Fruit fly (Drosophila melanogaster) whole organism: ENCODE results near the gene Hrb27C.

Experiments
- CG8478 ChIP-seq: fragments of >200 bp; optimal IDR thresholded peaks from 2 replicates; lab custom pipeline; 2018; ENCODE audit warnings: inconsistent platforms
- Dll ChIP-seq: fragments of >200 bp; optimal IDR thresholded peaks from 2 replicates; lab custom pipeline; 2017
- EcR ChIP-seq, 2 experiments: fragments of >200 bp; optimal IDR thresholded peaks; 2 replicates each; lab custom pipeline; 2017; ENCODE audit warnings: missing biosample characterization in 2 of 2, missing genetic modification characterization in 2 of 2, missing genetic modification reagents in 2 of 2
- pan ChIP-seq: fragments of >200 bp; optimal IDR thresholded peaks from 2 replicates; lab custom pipeline; 2017
- psq ChIP-seq: fragments of >200 bp; optimal IDR thresholded peaks from 2 replicates; lab custom pipeline; 2017
- usp ChIP-seq: fragments of >200 bp; optimal IDR thresholded peaks from 2 replicates; lab custom pipeline; 2017; ENCODE audit warnings: missing biosample characterization, missing genetic modification characterization, mixed read lengths

Hrb27C gene

DNA sequence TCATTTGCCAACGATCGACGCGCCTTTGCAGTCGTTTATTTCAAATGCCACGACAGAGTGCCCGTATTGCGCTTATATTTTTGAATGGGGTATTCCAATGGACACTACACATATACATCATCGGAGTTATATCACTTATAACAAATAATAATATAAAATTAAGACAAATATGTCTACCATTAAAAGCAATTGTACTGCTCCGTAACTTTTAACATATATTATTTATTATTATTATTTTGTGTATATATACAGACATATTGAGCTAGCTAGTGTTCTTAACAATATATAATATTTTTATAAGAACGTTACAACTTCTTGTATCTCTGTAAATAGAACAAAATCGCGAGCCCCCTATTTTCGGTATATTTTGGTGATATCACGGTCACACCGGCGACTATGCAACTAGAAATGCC lies 43.5 kb downstream of the Hrb27C start, which contains the start of the genes sip2 and Coprox:
TSS of gene sip2 (minus strand) at position 53 of the 413 bp plus-strand sequence.
TSS of gene Coprox (plus strand) at position 400 of the 413 bp plus-strand sequence.
- no peak for TF ChIP-seq EcR (GFP tag; optimal IDR thresholded peaks at IDR 0.05; lab: Kevin White, UChicago)
- TF ChIP-seq psq (lab: Kevin White, UChicago) = no peak
- TF ChIP-seq Dll (lab: Kevin White, UChicago) = no peak
- TF ChIP-seq CG8478 (lab: Kevin White, UChicago) = no peak
- no peak for TF ChIP-seq pan (lab: Kevin White, UChicago)
- no peak for TF ChIP-seq usp

DNA sequence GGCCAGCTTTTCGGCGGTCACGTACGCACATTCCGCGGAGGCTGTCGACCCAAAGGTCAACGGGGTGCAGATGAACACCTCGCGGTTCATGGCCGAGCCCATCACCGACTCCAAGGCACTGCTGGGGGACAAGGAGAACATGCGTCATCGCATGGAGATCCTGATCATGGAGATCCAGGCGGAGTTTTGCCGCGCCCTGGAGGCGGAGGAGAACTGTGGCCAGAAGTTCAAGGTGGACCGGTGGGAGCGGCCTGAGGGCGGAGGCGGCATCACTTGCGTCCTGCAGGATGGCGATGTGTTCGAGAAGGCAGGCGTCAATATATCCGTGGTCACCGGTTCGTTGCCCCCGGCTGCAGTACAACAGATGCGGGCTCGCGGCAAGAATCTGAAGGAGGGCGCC lies 44.1 kb downstream of the Hrb27C start:
- TF ChIP-seq pan (lab: Kevin White, UChicago) (no peak), psq (lab: Kevin White, UChicago) (no peak), CG8478 (lab: Kevin White, UChicago) (no peak), Dll (lab: Kevin White, UChicago) (no peak), EcR (GFP tag; optimal IDR thresholded peaks at IDR 0.05; lab: Kevin White, UChicago) (no peak), usp (no peak)

DNA sequence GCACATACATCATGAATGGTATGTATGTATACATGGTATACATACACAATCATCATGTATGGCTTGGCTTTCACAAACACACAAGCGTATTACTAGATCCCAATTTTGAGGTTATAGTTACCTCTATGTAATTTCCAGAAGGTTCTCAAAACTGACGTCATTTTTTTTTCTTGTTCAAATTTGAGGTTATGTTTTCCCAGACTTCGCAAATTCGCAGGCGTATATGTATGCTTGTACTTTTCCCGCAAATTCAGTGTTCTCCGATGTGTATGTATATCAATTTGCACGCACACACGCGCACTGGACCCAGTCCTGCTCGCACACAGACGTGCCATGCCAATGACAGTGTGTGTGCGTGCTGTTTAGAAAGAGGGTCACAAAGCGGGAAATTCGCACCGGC lies 45.8 kb downstream of the Hrb27C start:
- TF ChIP-seq Dll (lab: Kevin White, UChicago) (no peak), psq (lab: Kevin White, UChicago) (no peak), pan (lab: Kevin White, UChicago) (no peak), usp (no peak), EcR (GFP tag; optimal IDR thresholded peaks at IDR 0.05; lab: Kevin White, UChicago) (no peak), CG8478 (lab: Kevin White, UChicago) (no peak)

DNA sequence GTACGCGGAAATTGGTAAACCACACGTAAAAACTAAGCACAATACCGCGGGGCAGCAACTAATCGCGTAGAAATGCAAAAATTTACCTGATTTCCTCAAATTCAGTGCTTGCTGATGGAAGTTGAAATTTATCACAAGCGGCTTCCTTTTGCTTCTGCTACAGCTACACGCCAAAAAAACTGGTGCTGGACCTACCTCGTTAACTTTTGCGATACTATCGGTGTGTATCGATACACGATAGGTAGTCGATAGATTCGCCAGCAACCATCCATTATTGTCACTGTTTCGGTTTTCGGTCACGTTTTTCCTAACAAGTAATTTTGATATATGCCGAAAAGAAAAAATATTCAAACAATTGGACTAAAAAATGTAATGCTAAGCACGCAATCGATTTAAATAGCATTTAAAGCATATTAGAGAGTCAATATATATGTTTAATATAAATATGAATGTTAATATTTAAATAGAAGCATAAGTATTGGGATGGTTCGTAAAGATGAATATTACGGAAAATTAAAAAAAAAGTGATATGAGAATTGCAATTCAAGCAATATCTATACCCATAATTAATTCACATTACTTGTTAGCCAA lies 47.0 kb downstream of the Hrb27C start, which contains the start of gene Sumo:
TSS of gene Sumo (minus strand) at position 223 of the 591 bp plus-strand sequence.
- TF ChIP-seq pan (lab: Kevin White, UChicago) = no peak
- no peak for TF ChIP-seq psq (lab: Kevin White, UChicago)
- TF ChIP-seq EcR (GFP tag; optimal IDR thresholded peaks at IDR 0.05; lab: Kevin White, UChicago) = no peak
- no peak for TF ChIP-seq Dll (lab: Kevin White, UChicago)
- TF ChIP-seq usp = no peak
- no peak for TF ChIP-seq CG8478 (lab: Kevin White, UChicago)

DNA sequence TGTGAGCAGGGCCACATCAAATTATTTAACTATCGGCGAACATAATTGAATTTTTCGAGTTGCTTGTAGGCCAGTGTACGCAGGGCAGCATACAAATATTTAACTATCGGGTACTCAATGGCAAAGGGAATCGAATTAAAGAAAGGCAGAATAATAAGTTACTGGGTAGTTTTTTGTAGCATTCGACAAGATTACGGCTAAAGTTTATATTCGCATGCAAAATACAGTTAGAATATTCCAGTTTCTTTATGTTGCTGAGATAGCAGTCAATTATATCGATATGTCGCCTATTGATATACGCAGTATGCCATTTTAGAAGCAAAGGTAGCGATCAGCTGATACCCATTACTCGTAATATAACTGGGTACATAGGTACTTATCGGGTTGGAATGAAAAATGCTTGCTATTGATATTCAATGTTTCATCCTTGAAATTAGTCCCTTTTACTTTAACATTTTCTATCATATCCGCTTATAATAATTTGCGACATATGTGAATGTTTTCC lies 47.6 kb downstream of the Hrb27C start:
- TF ChIP-seq pan (lab: Kevin White, UChicago) (peak; percentile 89), psq (lab: Kevin White, UChicago) (no peak), CG8478 (lab: Kevin White, UChicago) (no peak), Dll (lab: Kevin White, UChicago) (no peak), usp (no peak), EcR (GFP tag; optimal IDR thresholded peaks at IDR 0.05; lab: Kevin White, UChicago) (no peak)

DNA sequence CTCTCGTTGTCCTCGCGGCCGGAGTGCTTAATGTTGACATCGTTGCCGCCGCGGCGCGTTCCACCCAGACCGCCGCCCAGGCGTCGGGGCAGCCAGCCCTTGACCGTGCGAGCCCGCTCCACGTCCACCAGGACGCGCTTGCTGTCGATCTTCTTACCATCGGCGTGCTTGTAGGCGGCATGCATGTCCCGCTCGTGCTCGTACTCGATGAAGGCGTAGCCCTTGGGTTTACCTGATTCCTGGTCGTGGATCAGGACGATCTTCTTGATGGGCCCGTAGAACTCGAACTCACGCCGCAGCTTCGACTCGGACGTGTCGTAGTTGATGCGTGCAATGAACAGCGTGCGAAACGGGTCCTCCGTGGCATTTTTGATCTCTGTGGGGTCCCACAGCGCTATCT lies 50.3 kb downstream of the Hrb27C start:
- TF ChIP-seq EcR (GFP tag; optimal IDR thresholded peaks at IDR 0.05; lab: Kevin White, UChicago) (no peak), Dll (lab: Kevin White, UChicago) (no peak), pan (lab: Kevin White, UChicago) (no peak), CG8478 (lab: Kevin White, UChicago) (no peak)

DNA sequence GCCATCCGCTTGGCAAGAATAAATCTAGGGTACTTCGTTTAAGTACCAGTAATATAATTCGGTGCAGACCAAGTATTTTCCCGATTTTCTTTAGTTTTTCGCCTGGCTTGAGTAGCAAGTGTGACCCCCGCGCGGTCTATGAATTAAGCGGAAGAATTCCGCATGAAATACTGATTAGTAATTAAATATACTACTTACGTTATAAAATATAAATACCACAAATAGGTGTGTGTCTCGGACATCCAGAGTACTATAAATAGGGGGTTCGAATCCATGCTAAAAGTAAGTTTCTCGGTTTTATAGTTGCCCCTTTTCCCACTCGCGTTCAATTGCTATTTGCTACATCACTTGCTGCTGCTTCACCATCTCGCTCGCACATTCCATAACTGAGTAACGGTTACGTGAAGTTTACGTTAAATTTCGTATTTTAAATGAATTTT lies 51.1 kb downstream of the Hrb27C start, which contains the start of gene snRNP-U1-70K:
TSS of gene snRNP-U1-70K (minus strand) at position 141 of the 440 bp plus-strand sequence.
- TF ChIP-seq usp (no peak), pan (lab: Kevin White, UChicago) (no peak), EcR (GFP tag; optimal IDR thresholded peaks at IDR 0.05; lab: Kevin White, UChicago) (no peak), CG8478 (lab: Kevin White, UChicago) (no peak), psq (lab: Kevin White, UChicago) (no peak), Dll (lab: Kevin White, UChicago) (no peak)
